Fruit fly (Drosophila melanogaster) whole organism, embryonic: ENCODE results near the gene bab1.

Experiments
- Antp ChIP-seq: fragments of 200-800 bp; sonication (Bioruptor generic); optimal IDR thresholded peaks from 3 replicates; lab custom pipeline; 2016; ENCODE audit warnings: missing biosample characterization, missing genetic modification characterization
- Bgb ChIP-seq: fragments of 200-800 bp; sonication (Bioruptor generic); IDR thresholded peaks from 2 replicates; pipeline ENCODE4 v1.3.6; 2022; ENCODE audit warnings: missing biosample characterization, missing genetic modification characterization; ENCODE audit not compliant: partially characterized antibody
- CG11696 ChIP-seq: fragments of 200-800 bp; sonication (Bioruptor generic); IDR thresholded peaks from 2 replicates; pipeline ENCODE4 v1.3.6; 2022; ENCODE audit warnings: missing biosample characterization, missing genetic modification characterization
- CG11723 ChIP-seq: fragments of 200-800 bp; sonication (Bioruptor generic); optimal IDR thresholded peaks from 2 replicates; lab custom pipeline; 2017; ENCODE audit warnings: missing biosample characterization, mild to moderate bottlenecking, missing genetic modification characterization
- CG12744 ChIP-seq: fragments of 200-800 bp; sonication (Bioruptor generic); optimal IDR thresholded peaks from 2 replicates; lab custom pipeline; 2016; ENCODE audit warnings: missing biosample characterization, missing genetic modification characterization
- CG15073 ChIP-seq: fragments of 200-800 bp; sonication (Bioruptor generic); optimal IDR thresholded peaks from 2 replicates; lab custom pipeline; 2016; ENCODE audit warnings: missing biosample characterization, missing genetic modification characterization
- CG15514 ChIP-seq: fragments of 200-800 bp; sonication (Bioruptor generic); optimal IDR thresholded peaks from 3 replicates; lab custom pipeline; 2017; ENCODE audit warnings: missing biosample characterization, missing genetic modification characterization, mild to moderate bottlenecking, moderate library complexity, missing genetic modification reagents
- CG15696 ChIP-seq: fragments of 200-800 bp; sonication (Bioruptor generic); optimal IDR thresholded peaks from 2 replicates; lab custom pipeline; 2019; ENCODE audit warnings: missing biosample characterization, mild to moderate bottlenecking, missing genetic modification characterization, moderate library complexity
- CG16779 ChIP-seq: fragments of 200-800 bp; sonication (Bioruptor generic); IDR thresholded peaks from 2 replicates; pipeline ENCODE4 v1.3.6; 2022; ENCODE audit warnings: missing biosample characterization, missing genetic modification characterization
- CG18599 ChIP-seq: fragments of 200-800 bp; sonication (Bioruptor generic); optimal IDR thresholded peaks from 3 replicates; lab custom pipeline; 2017; ENCODE audit warnings: missing biosample characterization, missing genetic modification characterization, mild to moderate bottlenecking, moderate library complexity, missing genetic modification reagents
- CG31365 ChIP-seq: fragments of 200-800 bp; sonication (Bioruptor generic); optimal IDR thresholded peaks from 2 replicates; lab custom pipeline; 2018; ENCODE audit warnings: missing biosample characterization, mild to moderate bottlenecking, missing genetic modification characterization
- CG6272 ChIP-seq: fragments of 200-800 bp; sonication (Bioruptor generic); IDR thresholded peaks from 2 replicates; pipeline ENCODE4 v1.3.6; 2022; ENCODE audit warnings: missing biosample characterization, missing genetic modification characterization
- CG8281 ChIP-seq: fragments of 200-800 bp; sonication (Bioruptor generic); optimal IDR thresholded peaks from 2 replicates; lab custom pipeline; 2018; ENCODE audit warnings: missing biosample characterization, mild to moderate bottlenecking, missing genetic modification characterization, moderate library complexity
- CG9437 ChIP-seq: fragments of 200-800 bp; sonication (Bioruptor generic); optimal IDR thresholded peaks from 2 replicates; lab custom pipeline; 2018; ENCODE audit warnings: missing biosample characterization, mild to moderate bottlenecking, missing genetic modification characterization
- D19A ChIP-seq: fragments of 200-800 bp; optimal IDR thresholded peaks from 3 replicates; lab custom pipeline; 2019; ENCODE audit warnings: missing biosample characterization, mild to moderate bottlenecking, missing genetic modification characterization, moderate library complexity
- Deaf1 ChIP-seq: fragments of 200-800 bp; optimal IDR thresholded peaks from 3 replicates; lab custom pipeline; 2019; ENCODE audit warnings: missing biosample characterization, mild to moderate bottlenecking, missing genetic modification characterization, moderate library complexity
- MESR4 ChIP-seq: fragments of 200-800 bp; sonication (Bioruptor generic); optimal IDR thresholded peaks from 2 replicates; lab custom pipeline; 2018; ENCODE audit warnings: missing biosample characterization, mild to moderate bottlenecking, missing genetic modification characterization, moderate library complexity
- Med ChIP-seq: fragments of 200-800 bp; sonication (Bioruptor generic); peaks from one replicate; lab custom pipeline; 2016; ENCODE audit warnings: missing biosample characterization, missing genetic modification characterization, mild to moderate bottlenecking, inconsistent platforms, moderate library complexity
- Nf-YC ChIP-seq: fragments of 200-800 bp; optimal IDR thresholded peaks from 3 replicates; lab custom pipeline; 2019; ENCODE audit warnings: missing biosample characterization, mild to moderate bottlenecking, missing genetic modification characterization, moderate library complexity
- Sin3A ChIP-seq: fragments of >200 bp; optimal IDR thresholded peaks from 2 replicates; lab custom pipeline; 2018
- Spps ChIP-seq: fragments of 200-800 bp; sonication (Bioruptor generic); optimal IDR thresholded peaks from 2 replicates; lab custom pipeline; 2018; ENCODE audit warnings: missing biosample characterization, mild to moderate bottlenecking, missing genetic modification characterization
- Taf1 ChIP-seq: fragments of 200-800 bp; sonication (Bioruptor generic); IDR thresholded peaks from 2 replicates; pipeline ENCODE4 v1.3.6; 2022; ENCODE audit warnings: missing biosample characterization, missing genetic modification characterization
- Trl ChIP-seq, 3 experiments: fragments of >200 bp in 2 of 3; fragments of 200-800 bp in 1 of 3; sonication (Bioruptor generic) in 1 of 3; optimal IDR thresholded peaks; 2 replicates in 1 of 3; 3 replicates in 2 of 3; lab custom pipeline; 2016 to 2017; ENCODE audit warnings: missing biosample characterization in 1 of 3, missing genetic modification characterization in 1 of 3
- amos ChIP-seq: fragments of 200-800 bp; sonication (Bioruptor generic); IDR thresholded peaks from 2 replicates; pipeline ENCODE4 v1.3.6; 2022; ENCODE audit warnings: missing biosample characterization, missing genetic modification characterization; ENCODE audit not compliant: partially characterized antibody
- az2 ChIP-seq: fragments of 200-800 bp; sonication (Bioruptor generic); optimal IDR thresholded peaks from 3 replicates; lab custom pipeline; 2016; ENCODE audit warnings: missing biosample characterization, missing genetic modification characterization
- chn ChIP-seq: fragments of 200-800 bp; sonication (Bioruptor generic); optimal IDR thresholded peaks from 2 replicates; lab custom pipeline; 2016; ENCODE audit warnings: missing biosample characterization, missing genetic modification characterization
- croc ChIP-seq: fragments of 200-800 bp; sonication (Bioruptor generic); conservative IDR thresholded peaks from 3 replicates; pipeline ENCODE4 v1.3.6; 2022; ENCODE audit warnings: missing biosample characterization, missing genetic modification characterization
- fu2 ChIP-seq: fragments of 200-800 bp; sonication (Bioruptor generic); optimal IDR thresholded peaks from 2 replicates; lab custom pipeline; 2016; ENCODE audit warnings: missing biosample characterization, missing genetic modification characterization
- her ChIP-seq: fragments of 200-800 bp; sonication (Bioruptor generic); optimal IDR thresholded peaks from 2 replicates; lab custom pipeline; 2016; ENCODE audit warnings: missing biosample characterization, missing genetic modification characterization
- maf-S ChIP-seq: fragments of 200-800 bp; sonication (Bioruptor generic); optimal IDR thresholded peaks from 2 replicates; lab custom pipeline; 2016; ENCODE audit warnings: missing biosample characterization, missing genetic modification characterization
- ranshi ChIP-seq: fragments of 200-800 bp; sonication (Bioruptor generic); IDR thresholded peaks from 2 replicates; pipeline ENCODE4 v1.3.6; 2022; ENCODE audit warnings: missing biosample characterization, missing genetic modification characterization
- rib ChIP-seq: fragments of 200-800 bp; sonication (Bioruptor generic); IDR thresholded peaks from 2 replicates; pipeline ENCODE4 v1.3.6; 2022; ENCODE audit warnings: missing biosample characterization, missing genetic modification characterization
- sc ChIP-seq, 3 experiments: fragments of >200 bp in 2 of 3; fragments of 200-800 bp in 1 of 3; sonication (Bioruptor generic) in 1 of 3; optimal IDR thresholded peaks; 2 replicates in 2 of 3; 3 replicates in 1 of 3; lab custom pipeline; 2017; ENCODE audit warnings: mild to moderate bottlenecking in 1 of 3, missing biosample characterization in 1 of 3, missing genetic modification characterization in 1 of 3, missing genetic modification reagents in 1 of 3
- slp2 ChIP-seq: fragments of 200-800 bp; sonication (Bioruptor generic); optimal IDR thresholded peaks from 2 replicates; lab custom pipeline; 2016; ENCODE audit warnings: missing biosample characterization, missing genetic modification characterization
- sug ChIP-seq: fragments of 200-800 bp; optimal IDR thresholded peaks from 2 replicates; lab custom pipeline; 2019; ENCODE audit warnings: missing biosample characterization, mild to moderate bottlenecking, missing genetic modification characterization, moderate library complexity
- vfl ChIP-seq: fragments of 200-800 bp; sonication (Bioruptor generic); optimal IDR thresholded peaks from 2 replicates; lab custom pipeline; 2016; ENCODE audit warnings: missing biosample characterization, missing genetic modification characterization
- zf30C ChIP-seq: fragments of 200-800 bp; sonication (Bioruptor generic); optimal IDR thresholded peaks from 3 replicates; lab custom pipeline; 2018; ENCODE audit warnings: missing biosample characterization, mild to moderate bottlenecking, missing genetic modification characterization

The bab1 gene

dm6 chr3L:1023728-1024127 lies 77.2 kb downstream of the bab1 start (continued):
- peak; percentile 61 for TF ChIP-seq Nf-YC (tag; lab: Kevin White, UChicago)
- no peak for TF ChIP-seq her
- TF ChIP-seq CG11723 (GFP tag; lab: Kevin White, UChicago), result no peak
- no peak for TF ChIP-seq MESR4
- TF ChIP-seq D19A (tag; lab: Kevin White, UChicago), result no peak
- TF ChIP-seq Spps (tag; lab: Kevin White, UChicago), result no peak
- no peak for TF ChIP-seq CG9437 (GFP tag; lab: Kevin White, UChicago)
- no peak for TF ChIP-seq maf-S (GFP tag; lab: Kevin White, UChicago)
- no peak for TF ChIP-seq croc (GFP tag; lab: Robert Waterston, UW)
- no peak for TF ChIP-seq Taf1 (GFP tag; lab: Robert Waterston, UW)

- TF ChIP-seq CG16779 (GFP tag; lab: Robert Waterston, UW), result 0 out of 2 replicates have a peak, but pooled peaks have one; percentile 17
- TF ChIP-seq sug (tag; lab: Kevin White, UChicago), result peak; percentile 66
- TF ChIP-seq CG15073 (GFP tag; lab: Kevin White, UChicago), result no peak
- TF ChIP-seq CG15514 (GFP tag; lab: Kevin White, UChicago), result peak; percentile 5
- TF ChIP-seq chn, result no peak
- no peak for TF ChIP-seq CG15696 (tag; lab: Kevin White, UChicago)
- TF ChIP-seq rib (GFP tag; lab: Robert Waterston, UW), result peak; percentile 63; the same call in 1 of the 2 replicates
- no peak for TF ChIP-seq CG6272 (GFP tag; lab: Robert Waterston, UW)
- no peak for TF ChIP-seq fu2 (GFP tag; lab: Kevin White, UChicago)
- no peak for TF ChIP-seq CG12744 (GFP tag; lab: Kevin White, UChicago)
- TF ChIP-seq CG8281 (tag; lab: Kevin White, UChicago), result no peak
- peak; percentile 21; the same call in 1 of the 2 replicates for TF ChIP-seq amos (GFP tag; lab: Robert Waterston, UW)
- TF ChIP-seq CG11696 (GFP tag; lab: Robert Waterston, UW), result no peak
- TF ChIP-seq Nf-YC (tag; lab: Kevin White, UChicago), result peak; percentile 0
- no peak for TF ChIP-seq ranshi (GFP tag; lab: Robert Waterston, UW)
- peak; percentile 60 for TF ChIP-seq Med (GFP tag; lab: Kevin White, UChicago)
- TF ChIP-seq Bgb (GFP tag; lab: Robert Waterston, UW), result peak; percentile 26; the same call in 1 of the 2 replicates
- TF ChIP-seq Sin3A (lab: Kevin White, UChicago), result no peak
- TF ChIP-seq az2 (GFP tag; lab: Kevin White, UChicago), result no peak
- no peak for TF ChIP-seq zf30C
- no peak for TF ChIP-seq vfl (GFP tag; lab: Kevin White, UChicago)
- no peak for TF ChIP-seq CG31365
- no peak for TF ChIP-seq slp2
- peak; percentile 7 to 14 for TF ChIP-seq Trl (optimal IDR thresholded peaks at IDR 0.05; lab: Kevin White, UChicago)
- no peak for TF ChIP-seq Trl (GFP tag; optimal IDR thresholded peaks at IDR 0.05; lab: Kevin White, UChicago)
- peak; percentile 94 for TF ChIP-seq Deaf1 (tag; lab: Kevin White, UChicago)
- TF ChIP-seq sc (optimal IDR thresholded peaks at IDR 0.05; lab: Kevin White, UChicago), result no peak
- TF ChIP-seq sc (GFP tag; optimal IDR thresholded peaks at IDR 0.05; lab: Kevin White, UChicago), result no peak
Observed at dm6 chr3L:1022783-1023182, 78.1 kb downstream of the bab1 start.

dm6 chr3L:1022206-1022605 lies 78.7 kb downstream of the bab1 start:
- TF ChIP-seq Antp (GFP tag; lab: Kevin White, UChicago), result no peak
- peak; percentile 11 for TF ChIP-seq CG18599 (GFP tag; lab: Kevin White, UChicago)
- TF ChIP-seq, all 482 proteins: peak for 1
